Worm (Caenorhabditis elegans): ENCODE data around the gene hgrs-1.

DNA sequence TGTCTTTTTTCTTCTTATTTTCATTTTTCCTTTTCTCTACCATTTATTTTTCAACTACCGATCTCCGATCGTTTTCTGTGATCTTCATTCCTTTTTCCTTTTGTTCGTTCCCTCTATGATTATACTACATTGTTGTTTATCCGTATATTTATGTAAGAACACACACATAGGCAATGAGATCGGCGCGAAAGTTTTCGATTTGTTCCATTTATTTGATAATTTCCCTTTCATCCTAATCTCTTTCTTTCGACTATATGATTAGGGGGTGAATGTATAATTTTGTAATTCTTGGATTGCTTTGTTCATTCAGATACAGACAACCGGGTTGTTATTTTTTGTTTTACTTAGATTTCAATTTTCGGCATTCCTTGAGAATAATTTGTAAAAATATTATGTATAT, 32.2 kb downstream of the hgrs-1 start:
- no peak for TF ChIP-seq sea-1 (GFP tag; conservative IDR thresholded peaks at IDR 0.05)
- no peak for TF ChIP-seq ama-1 (optimal IDR thresholded peaks at IDR 0.05)
- TF ChIP-seq hmg-4 (GFP tag; optimal IDR thresholded peaks at IDR 0.05) = no peak
- no peak for TF ChIP-seq ets-7 (tag; optimal IDR thresholded peaks at IDR 0.05)
- no peak for TF ChIP-seq scrt-1 (GFP tag; IDR thresholded peaks at IDR 0.05)
- no peak for TF ChIP-seq flt-1 (GFP tag; IDR thresholded peaks at IDR 0.05)
- no peak for TF ChIP-seq B0310.2 (tag; optimal IDR thresholded peaks at IDR 0.05)
- no peak for TF ChIP-seq F13C5.2 (tag; optimal IDR thresholded peaks at IDR 0.05)

All from whole organism, early embryonic.